Worm (Caenorhabditis elegans) whole organism, early embryonic: ENCODE data around the gene srsx-12.

Experiments
- aly-1 ChIP-seq: sonication (generic microtip); optimal IDR thresholded peaks from 2 replicates; lab custom pipeline; 2016; ENCODE audit warnings: missing genetic modification characterization, missing compliant biosample characterization
- ama-1 ChIP-seq: fragments of 150-350 bp; optimal IDR thresholded peaks from 2 replicates; lab custom pipeline; 2014
- flt-1 ChIP-seq: fragments of 200-800 bp; sonication (Bioruptor generic); IDR thresholded peaks from 2 replicates; pipeline ENCODE4 v1.3.6; 2022; ENCODE audit warnings: missing genetic modification characterization, missing compliant biosample characterization
- hmg-4 ChIP-seq: fragments of 200-800 bp; sonication (Bioruptor generic); optimal IDR thresholded peaks from 2 replicates; lab custom pipeline; 2018; ENCODE audit warnings: mild to moderate bottlenecking, missing genetic modification characterization, missing compliant biosample characterization

DNA sequence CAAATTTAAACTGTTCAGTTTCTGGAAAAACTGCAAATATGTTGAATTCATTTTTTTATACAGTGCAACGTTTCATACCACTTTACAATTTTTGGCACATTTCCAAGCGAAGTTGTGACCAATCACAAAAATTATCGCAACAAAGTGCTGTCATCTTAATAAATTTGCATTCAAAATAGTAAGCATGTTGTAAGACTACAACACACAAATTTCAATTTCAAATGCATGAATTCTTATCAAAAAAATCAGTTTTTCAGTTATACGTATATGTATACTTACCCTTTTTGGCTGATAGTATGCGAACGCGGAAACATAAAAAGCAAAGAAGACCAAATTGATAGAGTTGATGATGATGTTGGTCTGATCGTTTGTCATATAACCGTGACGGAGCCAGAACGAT, 49.4 kb upstream of the srsx-12 start:
- TF ChIP-seq hmg-4 (GFP tag; lab: Kevin White, UChicago) (no peak), aly-1 (tag; lab: Kevin White, UChicago) (no peak), ama-1 (no peak), flt-1 (GFP tag; lab: Robert Waterston, UW) (no peak)
